Worm (Caenorhabditis elegans): ENCODE measurements around the gene F13C5.5.

DNA sequence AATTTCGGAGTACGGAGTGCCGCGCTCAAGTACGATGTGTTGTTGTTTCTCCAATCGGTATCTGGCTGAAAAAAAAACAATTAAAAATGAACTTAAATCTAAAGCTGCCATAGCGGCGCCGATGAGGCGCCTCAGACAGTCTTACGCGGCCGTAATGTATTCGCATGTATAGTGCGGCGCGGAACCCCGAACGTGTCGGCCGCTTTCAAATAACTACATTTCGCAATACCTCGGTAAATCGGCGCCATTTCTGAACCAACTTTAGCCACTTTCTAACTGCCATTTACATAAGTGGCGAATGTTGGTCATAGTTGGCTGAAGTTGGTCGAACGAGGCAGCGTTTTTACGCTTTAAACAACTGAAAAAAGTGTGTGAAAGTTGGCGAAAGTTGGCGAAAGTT lies 4.5 kb upstream of the F13C5.5 start:
- TF ChIP-seq unc-62 (GFP tag; optimal IDR thresholded peaks at IDR 0.05) (no peak), elt-1 (tag; optimal IDR thresholded peaks at IDR 0.05) (no peak), egl-27 (tag; optimal IDR thresholded peaks at IDR 0.05) (no peak), lin-39 (tag; optimal IDR thresholded peaks at IDR 0.05) (no peak), zag-1 (tag; optimal IDR thresholded peaks at IDR 0.05) (no peak), ZK546.5 (tag; optimal IDR thresholded peaks at IDR 0.05) (no peak), lsy-2 (tag; optimal IDR thresholded peaks at IDR 0.05) (no peak), ama-1 (optimal IDR thresholded peaks at IDR 0.05) (no peak), aly-2 (tag; optimal IDR thresholded peaks at IDR 0.05) (no peak), lin-13 (GFP tag; optimal IDR thresholded peaks at IDR 0.05) (no peak)

Data from whole organism, L2 larva.